Worm (Caenorhabditis elegans) whole organism, mixed stage, embryonic: ENCODE results near the gene F17E9.2.
A peak's percentile ranks its signal among the peaks of the same experiment; 100 is the strongest.

ENCODE experiments used
- M03D4.4 ChIP-seq: sonication (generic microtip); optimal IDR thresholded peaks from 2 replicates; lab custom pipeline; 2017; ENCODE audit warnings: mild to moderate bottlenecking, missing genetic modification characterization, missing compliant biosample characterization
- bed-3 ChIP-seq: fragments of 200-800 bp; sonication (Bioruptor generic); optimal IDR thresholded peaks from 3 replicates; lab custom pipeline; 2018; ENCODE audit warnings: mild to moderate bottlenecking, missing genetic modification characterization, moderate library complexity, missing compliant biosample characterization
- blmp-1 ChIP-seq: fragments of 150-350 bp; optimal IDR thresholded peaks from 2 replicates; lab custom pipeline; 2014; ENCODE audit warnings: missing biosample characterization, missing genetic modification characterization
- ceh-39 ChIP-seq: fragments of 150-350 bp; optimal IDR thresholded peaks from 2 replicates; lab custom pipeline; 2014; ENCODE audit warnings: missing biosample characterization, missing genetic modification characterization
- ceh-43 ChIP-seq: fragments of 200-800 bp; sonication (Bioruptor generic); optimal IDR thresholded peaks from 2 replicates; lab custom pipeline; 2018; ENCODE audit warnings: mild to moderate bottlenecking, missing genetic modification characterization, moderate library complexity, missing compliant biosample characterization
- ceh-83 ChIP-seq: fragments of 200-800 bp; sonication (Bioruptor generic); optimal IDR thresholded peaks from 2 replicates; lab custom pipeline; 2018; ENCODE audit warnings: mild to moderate bottlenecking, missing genetic modification characterization, missing compliant biosample characterization
- ces-1 ChIP-seq: fragments of 150-350 bp; optimal IDR thresholded peaks from 2 replicates; lab custom pipeline; 2014; ENCODE audit warnings: missing biosample characterization, missing genetic modification reagents, missing genetic modification characterization
- cnd-1 ChIP-seq: fragments of 200-800 bp; sonication (Bioruptor generic); optimal IDR thresholded peaks from 2 replicates; lab custom pipeline; 2018; ENCODE audit warnings: mild to moderate bottlenecking, missing genetic modification characterization, missing compliant biosample characterization
- drap-1 ChIP-seq: fragments of 200-800 bp; sonication (Bioruptor generic); optimal IDR thresholded peaks from 3 replicates; lab custom pipeline; 2018; ENCODE audit warnings: mild to moderate bottlenecking, missing genetic modification characterization, missing compliant biosample characterization
- elt-1 ChIP-seq: sonication (generic microtip); optimal IDR thresholded peaks from 2 replicates; lab custom pipeline; 2017; ENCODE audit warnings: missing genetic modification characterization, mild to moderate bottlenecking, missing compliant biosample characterization, antibody characterized with exemption, moderate library complexity, borderline replicate concordance; ENCODE audit not compliant: insufficient read depth
- elt-3 ChIP-seq: fragments of 150-350 bp; optimal IDR thresholded peaks from 2 replicates; lab custom pipeline; 2014; ENCODE audit warnings: missing biosample characterization, missing genetic modification characterization
- flh-1 ChIP-seq: fragments of 200-800 bp; sonication (Bioruptor generic); optimal IDR thresholded peaks from 2 replicates; lab custom pipeline; 2018; ENCODE audit warnings: mild to moderate bottlenecking, missing genetic modification characterization, moderate library complexity, missing compliant biosample characterization
- ham-2 ChIP-seq: fragments of 200-800 bp; sonication (Bioruptor generic); optimal IDR thresholded peaks from 2 replicates; lab custom pipeline; 2018; ENCODE audit warnings: mild to moderate bottlenecking, missing genetic modification characterization, missing compliant biosample characterization
- hlh-1 ChIP-seq: fragments of 150-350 bp; optimal IDR thresholded peaks from 2 replicates; lab custom pipeline; 2014; ENCODE audit warnings: missing biosample characterization, missing genetic modification reagents, missing genetic modification characterization
- lin-13 ChIP-seq: fragments of 150-350 bp; optimal IDR thresholded peaks from 2 replicates; lab custom pipeline; 2014; ENCODE audit warnings: missing biosample characterization, missing genetic modification characterization
- lin-32 ChIP-seq: fragments of 200-800 bp; sonication (Bioruptor generic); optimal IDR thresholded peaks from 2 replicates; lab custom pipeline; 2018; ENCODE audit warnings: mild to moderate bottlenecking, missing genetic modification characterization, missing compliant biosample characterization
- lsy-2 ChIP-seq: fragments of 150-350 bp; optimal IDR thresholded peaks from 2 replicates; lab custom pipeline; 2014; ENCODE audit warnings: missing biosample characterization, missing genetic modification characterization
- mab-5 ChIP-seq: fragments of 150-350 bp; optimal IDR thresholded peaks from 2 replicates; lab custom pipeline; 2014; ENCODE audit warnings: missing biosample characterization, missing genetic modification characterization
- mep-1 ChIP-seq: fragments of 150-350 bp; optimal IDR thresholded peaks from 2 replicates; lab custom pipeline; 2017; ENCODE audit warnings: missing biosample characterization, missing genetic modification reagents, missing genetic modification characterization, inconsistent platforms
- mls-2 ChIP-seq: sonication (generic microtip); optimal IDR thresholded peaks from 2 replicates; lab custom pipeline; 2016; ENCODE audit warnings: mild to moderate bottlenecking, missing genetic modification characterization, moderate library complexity, missing compliant biosample characterization
- nhr-12 ChIP-seq: fragments of 150-350 bp; optimal IDR thresholded peaks from 2 replicates; lab custom pipeline; 2014; ENCODE audit warnings: missing biosample characterization, missing genetic modification characterization
- nhr-2 ChIP-seq: fragments of 150-350 bp; optimal IDR thresholded peaks from 2 replicates; lab custom pipeline; 2014; ENCODE audit warnings: missing biosample characterization, missing genetic modification characterization
- nhr-237 ChIP-seq: fragments of 150-350 bp; optimal IDR thresholded peaks from 2 replicates; lab custom pipeline; 2014; ENCODE audit warnings: missing biosample characterization, missing genetic modification characterization
- nhr-28 ChIP-seq: fragments of 150-350 bp; optimal IDR thresholded peaks from 2 replicates; lab custom pipeline; 2014; ENCODE audit warnings: missing biosample characterization, missing genetic modification characterization
- nhr-76 ChIP-seq: sonication (generic microtip); optimal IDR thresholded peaks from 2 replicates; lab custom pipeline; 2017; ENCODE audit warnings: missing biosample characterization, missing genetic modification characterization
- pha-4 ChIP-seq: fragments of 150-350 bp; optimal IDR thresholded peaks from 2 replicates; lab custom pipeline; 2018; ENCODE audit warnings: missing biosample characterization, missing genetic modification reagents, missing genetic modification characterization
- sem-2 ChIP-seq: fragments of 200-800 bp; sonication (Bioruptor generic); optimal IDR thresholded peaks from 2 replicates; lab custom pipeline; 2018; ENCODE audit warnings: mild to moderate bottlenecking, missing genetic modification characterization, missing compliant biosample characterization
- snpc-4 ChIP-seq: fragments of 150-350 bp; optimal IDR thresholded peaks from 2 replicates; lab custom pipeline; 2014; ENCODE audit warnings: missing biosample characterization, missing genetic modification characterization
- sptf-1 ChIP-seq: sonication (generic microtip); optimal IDR thresholded peaks from 2 replicates; lab custom pipeline; 2017; ENCODE audit warnings: mild to moderate bottlenecking, missing genetic modification characterization, moderate library complexity, missing compliant biosample characterization
- tbx-8 ChIP-seq: fragments of 200-800 bp; sonication (Bioruptor generic); optimal IDR thresholded peaks from 2 replicates; lab custom pipeline; 2018; ENCODE audit warnings: mild to moderate bottlenecking, missing genetic modification characterization, moderate library complexity, missing compliant biosample characterization
- unc-120 ChIP-seq: sonication (generic microtip); optimal IDR thresholded peaks from 2 replicates; lab custom pipeline; 2017; ENCODE audit warnings: missing genetic modification characterization, missing compliant biosample characterization; ENCODE audit not compliant: poor library complexity, severe bottlenecking
- unc-39 ChIP-seq: fragments of 150-350 bp; optimal IDR thresholded peaks from 2 replicates; lab custom pipeline; 2014; ENCODE audit warnings: missing biosample characterization, missing genetic modification characterization
- unc-62 ChIP-seq: fragments of 150-350 bp; optimal IDR thresholded peaks from 2 replicates; lab custom pipeline; 2014; ENCODE audit warnings: missing biosample characterization, missing genetic modification reagents, missing genetic modification characterization
- zip-8 ChIP-seq: fragments of 150-350 bp; optimal IDR thresholded peaks from 2 replicates; lab custom pipeline; 2014; ENCODE audit warnings: missing biosample characterization, missing genetic modification characterization
- ztf-11 ChIP-seq: fragments of 150-350 bp; optimal IDR thresholded peaks from 2 replicates; lab custom pipeline; 2014; ENCODE audit warnings: missing biosample characterization, missing genetic modification characterization

Gene F17E9.2

DNA sequence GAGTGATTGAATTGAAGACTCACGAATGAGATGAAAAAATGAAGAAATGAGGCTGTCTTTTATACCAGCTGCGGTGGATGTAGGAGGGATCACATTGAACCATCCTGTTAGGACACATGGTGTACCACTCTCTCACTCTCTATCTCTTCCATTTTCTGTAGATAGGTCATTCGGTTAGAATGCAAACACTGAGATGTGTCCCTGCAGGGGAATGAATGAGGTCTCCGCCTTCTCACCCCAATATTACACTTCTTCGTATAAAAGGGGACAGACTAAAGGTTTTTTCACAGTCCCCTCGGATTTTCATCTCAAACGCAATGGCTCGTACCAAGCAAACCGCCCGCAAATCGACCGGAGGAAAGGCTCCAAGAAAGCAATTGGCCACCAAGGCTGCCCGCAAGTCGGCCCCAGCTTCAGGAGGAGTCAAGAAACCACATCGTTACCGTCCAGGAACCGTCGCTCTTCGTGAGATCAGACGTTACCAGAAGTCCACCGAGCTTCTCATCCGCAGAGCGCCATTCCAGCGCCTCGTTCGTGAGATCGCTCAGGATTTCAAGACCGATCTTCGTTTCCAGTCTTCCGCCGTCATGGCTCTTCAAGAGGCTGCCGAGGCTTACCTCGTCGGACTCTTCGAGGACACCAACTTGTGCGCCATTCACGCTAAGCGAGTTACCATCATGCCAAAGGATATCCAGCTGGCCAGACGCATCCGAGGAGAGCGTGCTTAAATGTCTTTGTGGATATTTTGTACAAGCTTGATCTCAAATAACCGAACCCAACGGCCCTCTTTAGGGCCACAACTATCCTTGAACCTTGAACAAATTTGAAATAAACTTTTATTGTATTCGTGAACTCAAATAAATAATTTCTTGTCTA is 21.5 kb upstream of the F17E9.2 start, which contains the start of gene his-32:
Gene his-32, plus strand, starts transcription at position 318 of the 876 bp plus-strand sequence.
- TF ChIP-seq nhr-237 (no peak), nhr-2 (tag; lab: Kevin White, UChicago) (peak; percentile 76), unc-39 (tag; lab: Kevin White, UChicago) (peak; percentile 96), hlh-1 (peak; percentile 64), pha-4 (peak; percentile 92), unc-120 (no peak), drap-1 (GFP tag; lab: Kevin White, UChicago) (peak; percentile 63), M03D4.4 (tag; lab: Kevin White, UChicago) (peak; percentile 75), snpc-4 (tag; lab: Kevin White, UChicago) (no peak), flh-1 (GFP tag; lab: Kevin White, UChicago) (no peak), sem-2 (GFP tag; lab: Kevin White, UChicago) (peak; percentile 78), ceh-39 (peak; percentile 99), lin-13 (peak; percentile 98), bed-3 (GFP tag; lab: Kevin White, UChicago) (no peak), tbx-8 (GFP tag; lab: Kevin White, UChicago) (peak; percentile 72), elt-3 (tag; lab: Kevin White, UChicago) (no peak), unc-62 (GFP tag; lab: Kevin White, UChicago) (peak; percentile 89), lsy-2 (tag; lab: Kevin White, UChicago) (peak; percentile 78), mls-2 (tag; lab: Kevin White, UChicago) (peak; percentile 61), ceh-83 (GFP tag; lab: Kevin White, UChicago) (peak; percentile 76), elt-1 (peak; percentile 20), nhr-28 (tag; lab: Kevin White, UChicago) (no peak), nhr-12 (tag; lab: Kevin White, UChicago) (peak; percentile 87), sptf-1 (tag; lab: Kevin White, UChicago) (peak; percentile 70), mep-1 (tag; lab: Kevin White, UChicago) (peak; percentile 92), ham-2 (GFP tag; lab: Kevin White, UChicago) (no peak), ztf-11 (peak; percentile 98), ceh-43 (GFP tag; lab: Kevin White, UChicago) (peak; percentile 45), zip-8 (tag; lab: Kevin White, UChicago) (no peak), lin-32 (peak; percentile 65), ces-1 (GFP tag; lab: Kevin White, UChicago) (peak; percentile 39), blmp-1 (tag; lab: Kevin White, UChicago) (no peak), nhr-76 (tag; lab: Kevin White, UChicago) (no peak), mab-5 (tag; lab: Kevin White, UChicago) (no peak), cnd-1 (tag; lab: Kevin White, UChicago) (peak; percentile 95)
- TF ChIP-seq, all 35 proteins: peak for 23

- no peak for TF ChIP-seq pha-4
- no peak for TF ChIP-seq sem-2 (GFP tag; lab: Kevin White, UChicago)
- no peak for TF ChIP-seq ztf-11
- no peak for TF ChIP-seq elt-1
- TF ChIP-seq mep-1 (tag; lab: Kevin White, UChicago), result no peak
- TF ChIP-seq nhr-12 (tag; lab: Kevin White, UChicago), result no peak
- TF ChIP-seq mls-2 (tag; lab: Kevin White, UChicago), result no peak
- no peak for TF ChIP-seq flh-1 (GFP tag; lab: Kevin White, UChicago)
- TF ChIP-seq unc-120, result no peak
- TF ChIP-seq drap-1 (GFP tag; lab: Kevin White, UChicago), result no peak
- TF ChIP-seq hlh-1, result no peak
- no peak for TF ChIP-seq unc-62 (GFP tag; lab: Kevin White, UChicago)
- no peak for TF ChIP-seq ceh-83 (GFP tag; lab: Kevin White, UChicago)
- no peak for TF ChIP-seq zip-8 (tag; lab: Kevin White, UChicago)
These were observed 16.1 kb upstream of the F17E9.2 start, which contains the start of gene lgc-6 for ce11 chrIV:8339636-8340035. Gene lgc-6 (plus strand): TSS chrIV:8339936.

DNA sequence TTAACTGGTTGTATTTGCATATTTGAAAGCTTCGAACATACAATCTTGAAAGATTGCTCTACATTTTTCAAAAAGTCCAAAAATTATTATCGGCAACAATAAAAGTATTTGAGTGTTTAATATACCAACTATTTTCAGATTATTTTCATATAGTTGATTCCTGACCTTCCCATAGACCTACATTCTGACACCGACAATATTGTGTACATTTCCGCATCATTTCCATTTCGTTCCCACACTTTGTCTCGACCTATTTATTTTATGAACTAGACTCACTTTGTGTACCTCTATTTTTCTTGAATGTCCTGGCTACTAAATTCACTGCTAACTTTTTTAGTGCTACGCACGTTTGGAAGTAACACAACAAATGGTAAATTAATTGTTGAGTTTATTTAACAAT is 13.3 kb upstream of the F17E9.2 start, which contains the start of gene lgc-5:
Gene lgc-5, plus strand, starts transcription at position 301 of the 400 bp plus-strand sequence.
- TF ChIP-seq nhr-2 (tag; lab: Kevin White, UChicago) (no peak), ceh-43 (GFP tag; lab: Kevin White, UChicago) (no peak), tbx-8 (GFP tag; lab: Kevin White, UChicago) (no peak), blmp-1 (tag; lab: Kevin White, UChicago) (no peak), pha-4 (no peak), M03D4.4 (tag; lab: Kevin White, UChicago) (no peak), ham-2 (GFP tag; lab: Kevin White, UChicago) (no peak), flh-1 (GFP tag; lab: Kevin White, UChicago) (no peak), mab-5 (tag; lab: Kevin White, UChicago) (no peak), bed-3 (GFP tag; lab: Kevin White, UChicago) (no peak), unc-62 (GFP tag; lab: Kevin White, UChicago) (no peak), cnd-1 (tag; lab: Kevin White, UChicago) (no peak), unc-120 (no peak), lsy-2 (tag; lab: Kevin White, UChicago) (no peak), lin-32 (no peak), sem-2 (GFP tag; lab: Kevin White, UChicago) (no peak), lin-13 (no peak), elt-1 (no peak)
